Worm (Caenorhabditis elegans) whole organism, L4 larva: ENCODE results near the gene spd-3.
A peak's percentile ranks its signal among the peaks of the same experiment; 100 is the strongest.

Experiments
- D1046.2 ChIP-seq: fragments of 200-800 bp; sonication (Bioruptor generic); IDR thresholded peaks from 2 replicates; pipeline ENCODE4 v1.3.6; 2022; ENCODE audit warnings: missing genetic modification characterization, missing compliant biosample characterization
- F10B5.3 ChIP-seq: sonication (generic microtip); optimal IDR thresholded peaks from 2 replicates; lab custom pipeline; 2016; ENCODE audit warnings: mild to moderate bottlenecking, missing genetic modification characterization, missing compliant biosample characterization
- T26A8.4 ChIP-seq: fragments of 200-800 bp; sonication (Bioruptor generic); IDR thresholded peaks from 2 replicates; pipeline ENCODE4 v1.3.6; 2022; ENCODE audit warnings: missing genetic modification characterization, missing compliant biosample characterization
- ZK546.5 ChIP-seq, 2 experiments: sonication (generic microtip); optimal IDR thresholded peaks; 2 replicates each; lab custom pipeline; 2017; ENCODE audit warnings: missing biosample characterization in 2 of 2, missing genetic modification characterization in 2 of 2
- aha-1 ChIP-seq: fragments of 150-350 bp; peaks from one replicate; lab custom pipeline; 2014; ENCODE audit warnings: missing biosample characterization, missing genetic modification characterization
- arid-1 ChIP-seq: fragments of 200-800 bp; sonication (Bioruptor generic); conservative IDR thresholded peaks from 2 replicates; pipeline ENCODE4 v1.3.6; 2022; ENCODE audit warnings: missing genetic modification reagents, missing genetic modification characterization, missing compliant biosample characterization
- ceh-20 ChIP-seq: fragments of 200-800 bp; sonication (Bioruptor generic); IDR thresholded peaks from 2 replicates; pipeline ENCODE4 v1.3.6; 2022; ENCODE audit warnings: missing genetic modification reagents, missing genetic modification characterization, missing compliant biosample characterization
- ceh-28 ChIP-seq: fragments of 150-350 bp; optimal IDR thresholded peaks from 2 replicates; lab custom pipeline; 2014; ENCODE audit warnings: missing biosample characterization, missing genetic modification reagents, missing genetic modification characterization
- ces-1 ChIP-seq: fragments of 150-350 bp; sonication (generic microtip); optimal IDR thresholded peaks from 4 replicates; lab custom pipeline; 2014; ENCODE audit warnings: missing biosample characterization, missing genetic modification reagents, missing genetic modification characterization
- daf-16 ChIP-seq, 3 experiments: sonication (generic microtip); optimal IDR thresholded peaks; 2 replicates each; lab custom pipeline; 2016 to 2017; ENCODE audit warnings: missing genetic modification characterization in 3 of 3, missing genetic modification reagents in 3 of 3, mild to moderate bottlenecking in 2 of 3, missing compliant biosample characterization in 2 of 3, missing biosample characterization in 1 of 3, moderate library complexity in 1 of 3
- daf-19 ChIP-seq: fragments of 200-800 bp; sonication (Bioruptor generic); conservative IDR thresholded peaks from 2 replicates; pipeline ENCODE4 v1.3.6; 2022; ENCODE audit warnings: missing genetic modification characterization, missing compliant biosample characterization
- dmd-6 ChIP-seq: fragments of 200-800 bp; sonication (Bioruptor generic); IDR thresholded peaks from 2 replicates; pipeline ENCODE4 v1.3.6; 2022; ENCODE audit warnings: missing genetic modification reagents, missing genetic modification characterization, missing compliant biosample characterization
- dpl-1 ChIP-seq: fragments of 150-350 bp; optimal IDR thresholded peaks from 2 replicates; lab custom pipeline; 2014; ENCODE audit warnings: missing biosample characterization, missing genetic modification reagents, missing genetic modification characterization
- dve-1 ChIP-seq: sonication (generic microtip); optimal IDR thresholded peaks from 2 replicates; lab custom pipeline; 2017; ENCODE audit warnings: antibody characterized with exemption, mild to moderate bottlenecking, missing genetic modification characterization, missing compliant biosample characterization; ENCODE audit not compliant: insufficient read depth
- egl-27 ChIP-seq: sonication (generic microtip); optimal IDR thresholded peaks from 3 replicates; lab custom pipeline; 2017; ENCODE audit warnings: missing biosample characterization, missing genetic modification reagents, missing genetic modification characterization
- egl-43 ChIP-seq: fragments of 200-800 bp; sonication (Bioruptor generic); IDR thresholded peaks from 2 replicates; pipeline ENCODE4 v1.3.6; 2022; ENCODE audit warnings: missing genetic modification reagents, missing genetic modification characterization, missing compliant biosample characterization
- fkh-10 ChIP-seq: fragments of 150-350 bp; optimal IDR thresholded peaks from 2 replicates; lab custom pipeline; 2014; ENCODE audit warnings: missing biosample characterization, missing genetic modification reagents, missing genetic modification characterization
- fos-1 ChIP-seq: fragments of 150-350 bp; optimal IDR thresholded peaks from 2 replicates; lab custom pipeline; 2014; ENCODE audit warnings: missing biosample characterization, missing genetic modification characterization
- hif-1 ChIP-seq, 2 experiments: sonication (generic microtip); optimal IDR thresholded peaks; 2 replicates each; lab custom pipeline; 2016 to 2017; ENCODE audit warnings: missing compliant biosample characterization in 2 of 2, missing genetic modification characterization in 2 of 2, missing genetic modification reagents in 2 of 2, missing genotype in 2 of 2, mild to moderate bottlenecking in 1 of 2
- hlh-30 ChIP-seq: sonication (generic microtip); optimal IDR thresholded peaks from 2 replicates; lab custom pipeline; 2017; ENCODE audit warnings: antibody characterized with exemption, mild to moderate bottlenecking, missing genetic modification characterization, missing compliant biosample characterization; ENCODE audit not compliant: insufficient read depth
- jun-1 ChIP-seq: fragments of 150-350 bp; optimal IDR thresholded peaks from 2 replicates; lab custom pipeline; 2014; ENCODE audit warnings: missing biosample characterization, missing genetic modification reagents, missing genetic modification characterization
- lim-7 ChIP-seq: fragments of 200-800 bp; sonication (Bioruptor generic); IDR thresholded peaks from 2 replicates; pipeline ENCODE4 v1.3.6; 2022; ENCODE audit warnings: missing genetic modification characterization, missing compliant biosample characterization
- lin-1 ChIP-seq: fragments of 200-800 bp; sonication (Bioruptor generic); IDR thresholded peaks from 2 replicates; pipeline ENCODE4 v1.3.6; 2022; ENCODE audit warnings: missing genetic modification reagents, missing genetic modification characterization, missing compliant biosample characterization
- lin-15B ChIP-seq: fragments of 150-350 bp; sonication (generic microtip); optimal IDR thresholded peaks from 3 replicates; lab custom pipeline; 2014; ENCODE audit warnings: missing biosample characterization, missing genetic modification characterization
- lin-29 ChIP-seq: fragments of 200-800 bp; sonication (Bioruptor generic); IDR thresholded peaks from 2 replicates; pipeline ENCODE4 v1.3.6; 2022; ENCODE audit warnings: missing genetic modification reagents, missing genetic modification characterization, missing compliant biosample characterization
- lsy-2 ChIP-seq, 2 experiments: fragments of 150-350 bp in 1 of 2; sonication (generic microtip) in 1 of 2; optimal IDR thresholded peaks; 2 replicates each; lab custom pipeline; 2014 to 2017; ENCODE audit warnings: missing biosample characterization in 2 of 2, missing genetic modification characterization in 2 of 2
- madf-5 ChIP-seq, 2 experiments: fragments of 200-800 bp; sonication (Bioruptor generic); IDR thresholded peaks; 2 replicates each; pipeline ENCODE4 v1.3.6; 2022; ENCODE audit warnings: missing compliant biosample characterization in 2 of 2, missing genetic modification characterization in 2 of 2
- madf-9 ChIP-seq: fragments of 200-800 bp; sonication (Bioruptor generic); conservative IDR thresholded peaks from 2 replicates; pipeline ENCODE4 v1.3.6; 2022; ENCODE audit warnings: missing genetic modification reagents, missing genetic modification characterization, missing compliant biosample characterization
- mdt-29 ChIP-seq: fragments of 200-800 bp; sonication (Bioruptor generic); IDR thresholded peaks from 2 replicates; pipeline ENCODE4 v1.3.6; 2022; ENCODE audit warnings: missing genetic modification reagents, missing genetic modification characterization, missing compliant biosample characterization
- mxl-2 ChIP-seq: fragments of 200-800 bp; sonication (Bioruptor generic); conservative IDR thresholded peaks from 2 replicates; pipeline ENCODE4 v1.3.6; 2022; ENCODE audit warnings: missing genetic modification reagents, missing genetic modification characterization, missing compliant biosample characterization
- mxl-3 ChIP-seq: fragments of 200-800 bp; sonication (Bioruptor generic); optimal IDR thresholded peaks from 2 replicates; lab custom pipeline; 2018; ENCODE audit warnings: mild to moderate bottlenecking, missing genetic modification characterization, missing compliant biosample characterization
- nhr-111 ChIP-seq: fragments of 200-800 bp; sonication (Bioruptor generic); optimal IDR thresholded peaks from 2 replicates; lab custom pipeline; 2018; ENCODE audit warnings: mild to moderate bottlenecking, missing genetic modification characterization, missing compliant biosample characterization
- nhr-237 ChIP-seq: sonication (generic microtip); optimal IDR thresholded peaks from 2 replicates; lab custom pipeline; 2017; ENCODE audit warnings: missing biosample characterization, missing genetic modification characterization
- nhr-28 ChIP-seq: fragments of 150-350 bp; optimal IDR thresholded peaks from 2 replicates; lab custom pipeline; 2014; ENCODE audit warnings: missing biosample characterization, missing genetic modification characterization
- nhr-41 ChIP-seq: fragments of 200-800 bp; sonication (Bioruptor generic); IDR thresholded peaks from 2 replicates; pipeline ENCODE4 v1.3.6; 2022; ENCODE audit warnings: missing genetic modification reagents, missing genetic modification characterization, missing compliant biosample characterization
- nhr-48 ChIP-seq: sonication (generic microtip); optimal IDR thresholded peaks from 2 replicates; lab custom pipeline; 2016; ENCODE audit warnings: mild to moderate bottlenecking, missing genetic modification characterization, missing compliant biosample characterization
- nhr-77 ChIP-seq: fragments of 150-350 bp; optimal IDR thresholded peaks from 2 replicates; lab custom pipeline; 2014; ENCODE audit warnings: missing biosample characterization, missing genetic modification characterization
- rbr-2 ChIP-seq: sonication (generic microtip); optimal IDR thresholded peaks from 2 replicates; lab custom pipeline; 2016; ENCODE audit warnings: missing genotype, missing genetic modification characterization, missing compliant biosample characterization
- tag-97 ChIP-seq: fragments of 200-800 bp; sonication (Bioruptor generic); IDR thresholded peaks from 2 replicates; pipeline ENCODE4 v1.3.6; 2022; ENCODE audit warnings: missing genetic modification characterization, missing compliant biosample characterization
- tra-1 ChIP-seq: fragments of 200-800 bp; sonication (Bioruptor generic); IDR thresholded peaks from 2 replicates; pipeline ENCODE4 v1.3.6; 2022; ENCODE audit warnings: missing genetic modification reagents, missing genetic modification characterization, missing compliant biosample characterization
- unc-39 ChIP-seq: sonication (generic microtip); optimal IDR thresholded peaks from 2 replicates; lab custom pipeline; 2017; ENCODE audit warnings: missing biosample characterization, missing genetic modification characterization
- unc-62 ChIP-seq, 3 experiments: fragments of 150-350 bp in 1 of 3; sonication (generic microtip); optimal IDR thresholded peaks in 2 of 3; peaks in 1 of 3; 1 replicate in 1 of 3; 2 replicates in 2 of 3; lab custom pipeline; 2014 to 2017; ENCODE audit warnings: missing biosample characterization in 3 of 3, missing genetic modification characterization in 3 of 3, missing genetic modification reagents in 3 of 3, missing genotype in 1 of 3
- zag-1 ChIP-seq: fragments of 150-350 bp; optimal IDR thresholded peaks from 2 replicates; lab custom pipeline; 2014; ENCODE audit warnings: missing biosample characterization, missing genetic modification characterization
- ztf-7 ChIP-seq: fragments of 150-350 bp; optimal IDR thresholded peaks from 2 replicates; lab custom pipeline; 2014; ENCODE audit warnings: missing biosample characterization, missing genetic modification characterization

Gene spd-3

ce11 chrIV:6756374-6756773 is 6.1 kb upstream of the spd-3 start (continued):
- TF ChIP-seq madf-9: peak; percentile 60; the same call in 1 of the 2 replicates
- no peak for TF ChIP-seq lim-7
- no peak for TF ChIP-seq fos-1 (tag; lab: Kevin White, UChicago)
- TF ChIP-seq egl-27 (tag; lab: Kevin White, UChicago): no peak
- TF ChIP-seq nhr-237 (tag; lab: Kevin White, UChicago): no peak
- TF ChIP-seq ceh-28 (tag; lab: Kevin White, UChicago): no peak
- TF ChIP-seq T26A8.4: peak; percentile 82
- peak; percentile 59; the same call in 1 of the 2 replicates for TF ChIP-seq lin-1 (GFP tag; lab: Robert Waterston, UW)
- TF ChIP-seq egl-43 (GFP tag; lab: Robert Waterston, UW): peak; percentile 84
- TF ChIP-seq madf-5 (GFP tag; IDR thresholded peaks at IDR 0.05; lab: Robert Waterston, UW): peak in 1 of 2 experiments; percentile 64; a peak in 1 of 4 replicates
- peak; percentile 64; the same call in 1 of the 2 replicates for TF ChIP-seq arid-1
- TF ChIP-seq, all 104 proteins: peak for 66

- no peak for TF ChIP-seq daf-19 (GFP tag; lab: Robert Waterston, UW)
Observed at ce11 chrIV:6757011-6757410, 5.5 kb upstream of the spd-3 start, which contains the start of gene usp-4. usp-4 (plus strand) TSS chrIV:6757311.

ce11 chrIV:6757614-6758013 is 4.9 kb upstream of the spd-3 start:
- no peak for TF ChIP-seq mxl-2
- TF ChIP-seq aha-1 (tag; lab: Kevin White, UChicago): peak; percentile 91
- no peak for TF ChIP-seq lin-29 (GFP tag; lab: Robert Waterston, UW)
- no peak for TF ChIP-seq mxl-3 (GFP tag; lab: Kevin White, UChicago)
- TF ChIP-seq jun-1 (tag; lab: Kevin White, UChicago): no peak
- no peak for TF ChIP-seq ceh-28 (tag; lab: Kevin White, UChicago)
- peak in 1 of 2 experiments; percentile 16 for TF ChIP-seq unc-62 (GFP tag; optimal IDR thresholded peaks at IDR 0.05 in 1 of 2; lab: Kevin White, UChicago)
- no peak for TF ChIP-seq unc-62 (tag; optimal IDR thresholded peaks at IDR 0.05; lab: Kevin White, UChicago)

DNA sequence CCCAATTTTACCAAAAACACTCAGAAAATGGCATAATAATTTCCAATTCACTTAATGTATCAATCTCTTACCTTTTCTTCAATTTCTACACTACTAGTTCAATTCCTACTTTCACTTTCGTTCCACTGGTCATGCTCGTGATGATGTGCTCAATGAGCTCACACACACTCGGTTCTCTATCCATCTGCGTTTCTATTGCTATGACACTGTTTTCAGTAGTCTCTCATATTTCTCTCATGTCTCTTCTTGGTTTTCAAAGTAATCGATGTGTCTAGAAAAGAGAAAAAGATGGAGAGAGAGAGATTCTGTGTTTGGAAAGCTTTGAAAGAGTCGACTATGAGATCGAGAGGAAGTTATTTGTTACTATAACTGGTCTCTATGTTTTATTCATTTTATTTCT is 4.7 kb downstream of the spd-3 start:
- peak in 1 of 2 experiments; percentile 18 for TF ChIP-seq hif-1 (tag; optimal IDR thresholded peaks at IDR 0.05; lab: Kevin White, UChicago)
- TF ChIP-seq nhr-41: no peak
- no peak for TF ChIP-seq D1046.2
- TF ChIP-seq zag-1 (tag; lab: Kevin White, UChicago): no peak
- TF ChIP-seq ceh-20: no peak
- peak; percentile 59 for TF ChIP-seq nhr-28 (tag; lab: Kevin White, UChicago)
- TF ChIP-seq nhr-77 (tag; lab: Kevin White, UChicago): peak; percentile 49
- no peak for TF ChIP-seq mxl-3 (GFP tag; lab: Kevin White, UChicago)
- TF ChIP-seq hlh-30 (tag; lab: Kevin White, UChicago): peak; percentile 91
- no peak for TF ChIP-seq unc-39 (tag; lab: Kevin White, UChicago)
- TF ChIP-seq daf-16 (GFP tag; optimal IDR thresholded peaks at IDR 0.05; lab: Kevin White, UChicago): no peak
- TF ChIP-seq daf-16 (tag; optimal IDR thresholded peaks at IDR 0.05; lab: Kevin White, UChicago): peak; percentile 72
- TF ChIP-seq ceh-28 (tag; lab: Kevin White, UChicago): peak; percentile 52
- TF ChIP-seq lin-15B (tag; lab: Kevin White, UChicago): no peak
- TF ChIP-seq mdt-29 (GFP tag; lab: Robert Waterston, UW): no peak
- TF ChIP-seq tag-97: no peak
- no peak for TF ChIP-seq lin-29 (GFP tag; lab: Robert Waterston, UW)
- TF ChIP-seq fkh-10 (GFP tag; lab: Kevin White, UChicago): peak; percentile 43
- TF ChIP-seq dve-1 (tag; lab: Kevin White, UChicago): peak; percentile 85
- TF ChIP-seq lsy-2 (tag; optimal IDR thresholded peaks at IDR 0.05; lab: Kevin White, UChicago): peak; percentile 23 to 77
- no peak for TF ChIP-seq ZK546.5 (tag; optimal IDR thresholded peaks at IDR 0.05; lab: Kevin White, UChicago)
- no peak for TF ChIP-seq aha-1 (tag; lab: Kevin White, UChicago)
- TF ChIP-seq F10B5.3 (tag; lab: Kevin White, UChicago): no peak
- peak; percentile 36 for TF ChIP-seq rbr-2 (tag; lab: Kevin White, UChicago)
- TF ChIP-seq dpl-1 (GFP tag; lab: Kevin White, UChicago): peak; percentile 2
- peak; percentile 6 for TF ChIP-seq nhr-48 (tag; lab: Kevin White, UChicago)
- no peak for TF ChIP-seq ces-1 (GFP tag; lab: Kevin White, UChicago)
- no peak for TF ChIP-seq ztf-7 (tag; lab: Kevin White, UChicago)
- TF ChIP-seq nhr-111 (GFP tag; lab: Kevin White, UChicago): no peak
- TF ChIP-seq tra-1 (GFP tag; lab: Robert Waterston, UW): no peak
- peak; percentile 20; the same call in 1 of the 2 replicates for TF ChIP-seq dmd-6 (GFP tag; lab: Robert Waterston, UW)
- no peak for TF ChIP-seq lim-7
